Fruit fly (Drosophila melanogaster) whole organism, wandering third instar larva: ENCODE measurements around the gene Kdm3.

Experiments
- Abd-B ChIP-seq: fragments of >200 bp; optimal IDR thresholded peaks from 2 replicates; lab custom pipeline; 2017; ENCODE audit warnings: missing biosample characterization, missing genetic modification characterization
- CG32264 ChIP-seq: fragments of 200-800 bp; sonication (Bioruptor generic); optimal IDR thresholded peaks from 2 replicates; lab custom pipeline; 2016; ENCODE audit warnings: missing biosample characterization, missing genetic modification characterization
- CG9705 ChIP-seq: fragments of 200-800 bp; sonication (Bioruptor generic); optimal IDR thresholded peaks from 2 replicates; lab custom pipeline; 2018; ENCODE audit warnings: missing biosample characterization, mild to moderate bottlenecking, missing genetic modification characterization
- CrebA ChIP-seq: fragments of 200-800 bp; sonication (Bioruptor generic); optimal IDR thresholded peaks from 2 replicates; lab custom pipeline; 2016; ENCODE audit warnings: missing biosample characterization, mild to moderate bottlenecking, missing genetic modification characterization, borderline replicate concordance
- Dif ChIP-seq: fragments of 200-275, 200-300 bp; sonication (Bioruptor generic); optimal IDR thresholded peaks from 2 replicates; lab custom pipeline; 2018; ENCODE audit warnings: missing biosample characterization, missing genetic modification characterization; ENCODE audit not compliant: partially characterized antibody
- GATAd ChIP-seq: sonication (Bioruptor generic); optimal IDR thresholded peaks from 2 replicates; lab custom pipeline; 2016; ENCODE audit warnings: missing biosample characterization, missing genetic modification characterization
- HLH106 ChIP-seq: fragments of 200-800 bp; optimal IDR thresholded peaks from 3 replicates; lab custom pipeline; 2019; ENCODE audit warnings: missing biosample characterization, mild to moderate bottlenecking, missing genetic modification characterization, moderate library complexity
- Hnf4 ChIP-seq: fragments of 200-800 bp; sonication (Bioruptor generic); optimal IDR thresholded peaks from 2 replicates; lab custom pipeline; 2016; ENCODE audit warnings: missing biosample characterization, mild to moderate bottlenecking, missing genetic modification characterization
- Hr83 ChIP-seq: fragments of 200-300 bp; sonication (Bioruptor generic); optimal IDR thresholded peaks from 2 replicates; lab custom pipeline; 2016; ENCODE audit warnings: missing biosample characterization, mild to moderate bottlenecking, missing genetic modification characterization, moderate library complexity; ENCODE audit not compliant: poor library complexity, severe bottlenecking
- Jra ChIP-seq: sonication (Bioruptor generic); optimal IDR thresholded peaks from 2 replicates; lab custom pipeline; 2016; ENCODE audit warnings: missing biosample characterization, missing genetic modification characterization
- Mio ChIP-seq: sonication (Bioruptor generic); optimal IDR thresholded peaks from 2 replicates; lab custom pipeline; 2016; ENCODE audit warnings: missing biosample characterization, missing genetic modification characterization
- OdsH ChIP-seq: fragments of 200-800 bp; sonication (Bioruptor generic); optimal IDR thresholded peaks from 2 replicates; lab custom pipeline; 2016; ENCODE audit warnings: missing biosample characterization, mild to moderate bottlenecking, missing genetic modification characterization
- Sp1 ChIP-seq: fragments of 200-800 bp; sonication (Bioruptor generic); optimal IDR thresholded peaks from 3 replicates; lab custom pipeline; 2019; ENCODE audit warnings: missing biosample characterization, mild to moderate bottlenecking, missing genetic modification characterization, moderate library complexity
- Vsx2 ChIP-seq: fragments of 200-300, 225-300 bp; sonication (Bioruptor generic); optimal IDR thresholded peaks from 2 replicates; lab custom pipeline; 2018; ENCODE audit warnings: missing biosample characterization, missing genetic modification characterization; ENCODE audit not compliant: partially characterized antibody
- br ChIP-seq: fragments of 200-800 bp; sonication (Bioruptor generic); optimal IDR thresholded peaks from 2 replicates; lab custom pipeline; 2016; ENCODE audit warnings: missing biosample characterization, missing genetic modification characterization
- brk ChIP-seq: fragments of 200-800 bp; sonication (Bioruptor generic); optimal IDR thresholded peaks from 2 replicates; lab custom pipeline; 2016; ENCODE audit warnings: missing biosample characterization, mild to moderate bottlenecking, missing genetic modification characterization
- dl ChIP-seq, 2 experiments: fragments of 175-275, 200-275 bp in 1 of 2; fragments of 200-275 bp in 1 of 2; sonication (Bioruptor generic); optimal IDR thresholded peaks; lab custom pipeline; 2018; ENCODE audit warnings: mild to moderate bottlenecking in 2 of 2, missing biosample characterization in 2 of 2, missing genetic modification characterization in 2 of 2, moderate library complexity in 2 of 2; ENCODE audit not compliant: partially characterized antibody in 2 of 2, insufficient read depth in 1 of 2
- dmrt93B ChIP-seq: fragments of 200-800 bp; sonication (Bioruptor generic); optimal IDR thresholded peaks from 2 replicates; lab custom pipeline; 2018; ENCODE audit warnings: missing biosample characterization, mild to moderate bottlenecking, missing genetic modification characterization
- dsf ChIP-seq: sonication (Bioruptor generic); optimal IDR thresholded peaks from 2 replicates; lab custom pipeline; 2016; ENCODE audit warnings: missing biosample characterization, missing genetic modification characterization, borderline replicate concordance
- ey ChIP-seq: fragments of 200-800 bp; sonication (Bioruptor generic); optimal IDR thresholded peaks from 2 replicates; lab custom pipeline; 2016; ENCODE audit warnings: missing biosample characterization, missing genetic modification characterization
- foxo ChIP-seq, 2 experiments: fragments of 200-800 bp; sonication (Bioruptor generic); optimal IDR thresholded peaks; 2 replicates in 1 of 2; 3 replicates in 1 of 2; lab custom pipeline; 2016 to 2017; ENCODE audit warnings: missing biosample characterization in 2 of 2, missing genetic modification characterization in 2 of 2
- fru ChIP-seq: fragments of 200-800 bp; sonication (Bioruptor generic); optimal IDR thresholded peaks from 3 replicates; lab custom pipeline; 2016; ENCODE audit warnings: missing biosample characterization, mild to moderate bottlenecking, missing genetic modification characterization
- h ChIP-seq: fragments of 200-800 bp; sonication (Bioruptor generic); optimal IDR thresholded peaks from 3 replicates; lab custom pipeline; 2016; ENCODE audit warnings: missing biosample characterization, mild to moderate bottlenecking, missing genetic modification characterization
- jim ChIP-seq: fragments of 175-275, 200-325 bp; sonication (Bioruptor generic); optimal IDR thresholded peaks from 2 replicates; lab custom pipeline; 2016; ENCODE audit warnings: missing biosample characterization, mild to moderate bottlenecking, missing genetic modification characterization
- pan ChIP-seq: fragments of >200 bp; optimal IDR thresholded peaks from 2 replicates; lab custom pipeline; 2017
- psq ChIP-seq: fragments of 200-800 bp; sonication (Bioruptor generic); optimal IDR thresholded peaks from 3 replicates; lab custom pipeline; 2017; ENCODE audit warnings: missing biosample characterization, mild to moderate bottlenecking, missing genetic modification characterization, moderate library complexity
- rgr ChIP-seq: fragments of 200-800 bp; sonication (Bioruptor generic); optimal IDR thresholded peaks from 3 replicates; lab custom pipeline; 2016; ENCODE audit warnings: missing biosample characterization, mild to moderate bottlenecking, missing genetic modification characterization
- sage ChIP-seq: fragments of 200-800 bp; sonication (Bioruptor generic); optimal IDR thresholded peaks from 2 replicates; lab custom pipeline; 2016; ENCODE audit warnings: missing biosample characterization, mild to moderate bottlenecking, missing genetic modification characterization
- sv ChIP-seq: fragments of 200-800 bp; sonication (Bioruptor generic); optimal IDR thresholded peaks from 3 replicates; lab custom pipeline; 2016; ENCODE audit warnings: missing biosample characterization, missing genetic modification characterization
- tai ChIP-seq: sonication (Bioruptor generic); optimal IDR thresholded peaks from 2 replicates; lab custom pipeline; 2016; ENCODE audit warnings: missing biosample characterization, missing genetic modification characterization
- usp ChIP-seq: fragments of >200 bp; optimal IDR thresholded peaks from 2 replicates; lab custom pipeline; 2017; ENCODE audit warnings: missing biosample characterization, missing genetic modification characterization
- woc ChIP-seq: sonication (Bioruptor generic); optimal IDR thresholded peaks from 2 replicates; lab custom pipeline; 2016; ENCODE audit warnings: missing biosample characterization, mild to moderate bottlenecking, missing genetic modification characterization

Kdm3 gene

DNA sequence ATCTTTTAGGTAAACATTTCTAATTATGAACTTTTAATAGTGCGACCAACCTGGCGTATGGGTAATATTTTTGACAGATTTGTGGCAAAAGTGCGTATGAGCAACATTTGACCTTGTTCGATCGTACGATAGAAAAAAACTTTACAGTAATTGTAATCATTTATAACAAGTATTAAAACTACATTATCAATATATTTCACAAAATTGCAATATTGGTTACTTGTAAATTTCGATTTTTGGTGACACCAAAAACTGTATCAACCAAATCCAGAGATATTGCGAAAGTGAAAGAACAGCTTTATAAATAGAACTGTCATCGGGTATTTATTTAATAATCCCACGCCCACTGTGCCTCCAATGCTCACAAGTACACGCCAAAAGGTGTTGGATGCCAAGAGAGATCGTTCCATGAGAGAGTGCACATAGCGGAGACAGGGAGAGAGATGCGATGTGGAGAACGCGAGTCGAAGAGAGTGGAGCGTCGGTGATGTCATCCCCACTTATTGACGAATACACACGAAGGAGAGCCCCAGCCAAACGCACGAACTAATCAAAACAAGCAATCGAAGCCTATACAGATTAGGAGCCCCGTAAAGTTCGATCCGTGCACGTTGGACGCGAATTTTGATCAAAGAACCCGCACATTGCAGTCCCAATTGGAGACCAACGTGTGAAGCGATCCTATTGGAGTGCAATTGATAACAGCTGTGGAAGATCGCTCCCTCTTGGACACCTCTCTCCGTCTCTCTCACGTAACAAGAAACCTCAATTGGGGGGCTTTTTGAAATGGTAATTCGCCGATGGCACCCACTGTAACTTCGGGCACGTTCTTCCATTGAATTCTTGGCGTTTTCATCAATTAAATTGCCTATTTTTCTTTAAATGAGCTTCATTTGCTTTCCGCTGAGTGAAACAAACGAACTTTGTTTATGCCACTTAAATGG lies 17.6 kb downstream of the Kdm3 start (continued):
- peak; percentile 97 for TF ChIP-seq dmrt93B
- peak; percentile 98 for TF ChIP-seq Sp1 (GFP tag; lab: Kevin White, UChicago)
- peak; percentile 97 for TF ChIP-seq woc (GFP tag; lab: Kevin White, UChicago)
- peak; percentile 74 for TF ChIP-seq CrebA (GFP tag; lab: Kevin White, UChicago)

DNA sequence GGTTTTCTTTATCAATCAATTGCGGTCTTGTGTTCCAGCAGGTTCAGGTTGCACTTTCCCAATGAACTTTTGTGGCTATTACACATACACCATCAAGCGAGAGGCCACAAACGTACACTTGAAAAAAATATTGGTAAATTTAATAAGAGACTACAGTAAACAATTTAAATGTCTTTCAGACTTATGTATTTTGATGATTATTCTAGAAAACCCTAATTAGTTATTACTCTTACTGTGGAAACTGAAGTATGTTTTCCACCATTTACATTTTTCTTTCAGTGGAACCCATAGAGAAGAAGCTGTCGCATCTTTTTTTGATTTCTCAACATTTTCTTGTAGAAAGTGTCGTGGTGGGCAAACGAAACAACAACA lies 18.3 kb downstream of the Kdm3 start:
- peak; percentile 77 for TF ChIP-seq brk (GFP tag; lab: Kevin White, UChicago)
- peak; percentile 80 for TF ChIP-seq HLH106 (tag; lab: Kevin White, UChicago)
- TF ChIP-seq dl (GFP tag; optimal IDR thresholded peaks at IDR 0.05; lab: Kevin White, UChicago; ENCODE audit: insufficient read depth in 1 of 2, partially characterized antibody in 2 of 2), result no peak
- TF ChIP-seq Jra (GFP tag; lab: Kevin White, UChicago), result peak; percentile 65
- peak; percentile 66 for TF ChIP-seq psq (GFP tag; lab: Kevin White, UChicago)
- peak; percentile 90 for TF ChIP-seq rgr
- TF ChIP-seq CG9705 (GFP tag; lab: Kevin White, UChicago), result peak; percentile 7
- TF ChIP-seq ey (GFP tag; lab: Kevin White, UChicago), result peak; percentile 88
- peak; percentile 70 for TF ChIP-seq CG32264 (GFP tag; lab: Kevin White, UChicago)
- peak; percentile 84 for TF ChIP-seq Sp1 (GFP tag; lab: Kevin White, UChicago)
- TF ChIP-seq br (GFP tag; lab: Kevin White, UChicago), result peak; percentile 87
- TF ChIP-seq jim (GFP tag; lab: Kevin White, UChicago), result no peak
- peak; percentile 85 for TF ChIP-seq OdsH (GFP tag; lab: Kevin White, UChicago)
- peak; percentile 63 for TF ChIP-seq dmrt93B
- peak; percentile 6 for TF ChIP-seq GATAd (GFP tag; lab: Kevin White, UChicago)
- TF ChIP-seq sage (GFP tag; lab: Kevin White, UChicago), result peak; percentile 50
- no peak for TF ChIP-seq Mio
- TF ChIP-seq sv (GFP tag; lab: Kevin White, UChicago), result peak; percentile 85
- TF ChIP-seq fru (GFP tag; lab: Kevin White, UChicago), result peak; percentile 89
- TF ChIP-seq dsf, result peak; percentile 69
- TF ChIP-seq woc (GFP tag; lab: Kevin White, UChicago), result peak; percentile 66
- TF ChIP-seq tai (GFP tag; lab: Kevin White, UChicago), result peak; percentile 81
- no peak for TF ChIP-seq pan (lab: Kevin White, UChicago)
- TF ChIP-seq Hnf4 (GFP tag; lab: Kevin White, UChicago), result peak; percentile 87
- no peak for TF ChIP-seq Abd-B (GFP tag; lab: Kevin White, UChicago)
- TF ChIP-seq foxo (GFP tag; optimal IDR thresholded peaks at IDR 0.05; lab: Kevin White, UChicago), result peak in 1 of 2 experiments; percentile 84
- TF ChIP-seq h (GFP tag; lab: Kevin White, UChicago), result peak; percentile 77
- TF ChIP-seq usp, result no peak

DNA sequence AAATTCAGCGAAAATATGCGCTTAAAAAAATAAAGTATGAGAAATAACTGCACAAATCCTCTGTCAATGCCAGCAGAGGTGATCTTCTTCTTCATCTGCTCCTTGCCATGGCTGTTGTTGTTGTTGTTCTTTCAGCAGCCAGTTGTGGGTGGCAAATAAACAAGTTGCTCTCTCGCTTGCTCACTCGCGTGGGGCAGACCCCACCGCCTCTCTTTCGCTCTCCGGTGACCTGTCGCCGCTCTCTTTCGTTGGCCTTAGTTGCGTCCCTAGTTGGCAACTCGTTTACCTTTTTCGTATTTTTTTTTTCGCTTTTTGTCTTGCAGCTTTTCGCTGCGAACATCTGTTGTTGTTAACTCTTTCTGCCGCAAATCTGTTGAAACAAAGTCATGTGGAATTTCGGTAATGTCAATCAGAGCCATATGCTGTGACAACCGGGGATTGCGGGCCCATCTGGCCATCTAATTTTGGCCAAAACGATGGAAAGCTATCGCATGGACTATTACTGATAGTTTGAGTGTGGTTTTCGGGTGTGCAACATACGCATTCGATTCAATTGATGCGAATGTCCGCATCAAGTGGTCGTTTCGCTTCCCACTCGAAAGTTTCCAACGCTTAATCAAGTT lies 18.9 kb downstream of the Kdm3 start:
- TF ChIP-seq fru (GFP tag; lab: Kevin White, UChicago), result no peak
- TF ChIP-seq Vsx2 (GFP tag; lab: Kevin White, UChicago), result peak; percentile 36
- TF ChIP-seq usp, result no peak
- TF ChIP-seq Hnf4 (GFP tag; lab: Kevin White, UChicago), result no peak
- no peak for TF ChIP-seq CrebA (GFP tag; lab: Kevin White, UChicago)
- TF ChIP-seq Sp1 (GFP tag; lab: Kevin White, UChicago), result no peak
- no peak for TF ChIP-seq Abd-B (GFP tag; lab: Kevin White, UChicago)
- peak; percentile 80 to 85 for TF ChIP-seq dl (GFP tag; optimal IDR thresholded peaks at IDR 0.05; lab: Kevin White, UChicago; ENCODE audit: insufficient read depth in 1 of 2, partially characterized antibody in 2 of 2)
- TF ChIP-seq Dif (GFP tag; lab: Kevin White, UChicago), result peak; percentile 85
- no peak for TF ChIP-seq Hr83 (GFP tag; lab: Kevin White, UChicago)
